Worm (Caenorhabditis elegans) whole organism, L4/young adult: ENCODE data around the gene Y55F3C.9.

Experiments used
- W03F9.2 ChIP-seq: fragments of 150-350 bp; optimal IDR thresholded peaks from 2 replicates; lab custom pipeline; 2014; ENCODE audit warnings: missing biosample characterization, missing genetic modification characterization
- him-1 ChIP-seq: sonication (generic microtip); optimal IDR thresholded peaks from 2 replicates; lab custom pipeline; 2016; ENCODE audit warnings: missing genotype, missing genetic modification reagents, missing genetic modification characterization, missing compliant biosample characterization

ce11 chrIV:760267-760666 is 32.3 kb upstream of the Y55F3C.9 start, which contains the start of gene gst-40:
- no peak for TF ChIP-seq him-1
- no peak for TF ChIP-seq W03F9.2 (tag; lab: Kevin White, UChicago)
